Worm (Caenorhabditis elegans): Measurements from ENCODE around the gene rml-1.

rml-1 gene

DNA sequence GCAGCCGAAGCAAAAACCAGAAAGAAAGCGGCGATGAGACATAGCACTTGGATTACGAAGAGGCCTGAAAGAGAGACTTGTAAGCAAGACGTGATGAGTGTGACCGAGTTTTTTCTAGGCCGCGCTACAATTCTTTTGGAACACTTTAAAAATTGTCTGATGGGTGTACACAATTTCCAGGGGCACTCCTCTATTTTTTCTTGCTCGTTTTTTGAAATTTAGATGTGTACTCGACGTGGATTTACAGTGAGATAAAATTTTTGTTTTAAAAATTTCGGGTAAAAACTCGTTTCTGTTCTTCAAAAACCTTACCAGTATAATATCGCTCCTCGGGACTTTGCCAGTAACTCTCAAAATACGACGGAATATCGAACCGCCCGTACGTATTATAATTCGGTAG, 38.1 kb downstream of the rml-1 start:
- TF ChIP-seq efl-1 (optimal IDR thresholded peaks at IDR 0.05) = no peak
- TF ChIP-seq efl-1 (GFP tag; optimal IDR thresholded peaks at IDR 0.05 in 1 of 2) = peak in 1 of 2 experiments; percentile 14
- no peak for TF ChIP-seq mdl-1 (tag; optimal IDR thresholded peaks at IDR 0.05)

DNA sequence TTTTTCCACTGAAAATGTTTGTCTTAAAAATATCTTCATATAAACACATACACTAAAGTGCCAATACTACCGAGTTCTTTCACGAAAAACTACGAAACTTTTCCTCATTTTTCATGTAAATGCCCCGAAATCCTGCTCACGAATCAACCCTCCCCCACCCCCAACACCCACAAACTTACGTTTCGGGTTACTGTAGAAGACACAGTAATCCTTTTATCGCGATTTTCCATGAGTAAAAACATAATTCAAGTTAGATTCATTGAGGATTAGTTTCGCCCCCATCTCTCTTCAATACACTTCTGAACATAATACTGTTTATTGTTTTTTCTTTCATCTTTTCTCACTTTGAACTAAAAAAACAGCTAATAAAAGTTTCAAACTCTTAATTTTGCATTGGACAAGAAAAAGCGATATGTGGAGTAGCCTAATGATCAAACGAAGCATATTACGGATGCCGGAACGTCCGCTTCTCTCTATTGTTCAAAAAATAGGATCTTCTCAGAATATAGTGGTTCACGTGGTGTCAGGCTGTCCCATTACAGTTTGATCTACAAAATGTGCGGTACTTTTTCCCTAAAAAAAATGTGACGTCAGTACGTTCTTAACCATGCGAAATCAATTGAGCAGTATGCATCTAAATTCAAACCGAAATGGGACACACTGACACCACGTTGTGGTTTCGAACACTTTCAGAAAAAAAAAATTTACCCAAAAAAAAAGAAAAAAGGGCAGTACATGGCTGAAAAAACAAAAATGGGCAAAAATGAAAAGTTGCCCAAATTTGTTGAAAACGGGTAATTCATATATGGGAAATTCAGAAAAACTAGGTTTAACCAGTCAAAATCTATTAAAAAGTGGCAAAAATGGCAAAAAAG, 43.6 kb downstream of the rml-1 start:
- TF ChIP-seq C04F5.9 (tag; optimal IDR thresholded peaks at IDR 0.05) (no peak), mdl-1 (tag; optimal IDR thresholded peaks at IDR 0.05) (no peak), nhr-19 (GFP tag; conservative IDR thresholded peaks at IDR 0.05) (0 out of 2 replicates have a peak, but pooled peaks have one; percentile 15), nhr-71 (tag; optimal IDR thresholded peaks at IDR 0.05) (peak; percentile 17), mab-9 (GFP tag; IDR thresholded peaks at IDR 0.05) (peak; percentile 6; the same call in 1 of the 2 replicates), nhr-90 (tag; optimal IDR thresholded peaks at IDR 0.05; ENCODE audit: poor library complexity) (peak; percentile 4), fos-1 (tag; optimal IDR thresholded peaks at IDR 0.05) (no peak), nhr-85 (tag) (peak; percentile 29), fkh-8 (tag; optimal IDR thresholded peaks at IDR 0.05) (peak; percentile 4), efl-1 (optimal IDR thresholded peaks at IDR 0.05) (no peak), efl-1 (GFP tag; optimal IDR thresholded peaks at IDR 0.05 in 1 of 2) (peak in 1 of 2 experiments; percentile 84), lir-3 (tag; optimal IDR thresholded peaks at IDR 0.05; ENCODE audit: poor library complexity) (no peak)

DNA sequence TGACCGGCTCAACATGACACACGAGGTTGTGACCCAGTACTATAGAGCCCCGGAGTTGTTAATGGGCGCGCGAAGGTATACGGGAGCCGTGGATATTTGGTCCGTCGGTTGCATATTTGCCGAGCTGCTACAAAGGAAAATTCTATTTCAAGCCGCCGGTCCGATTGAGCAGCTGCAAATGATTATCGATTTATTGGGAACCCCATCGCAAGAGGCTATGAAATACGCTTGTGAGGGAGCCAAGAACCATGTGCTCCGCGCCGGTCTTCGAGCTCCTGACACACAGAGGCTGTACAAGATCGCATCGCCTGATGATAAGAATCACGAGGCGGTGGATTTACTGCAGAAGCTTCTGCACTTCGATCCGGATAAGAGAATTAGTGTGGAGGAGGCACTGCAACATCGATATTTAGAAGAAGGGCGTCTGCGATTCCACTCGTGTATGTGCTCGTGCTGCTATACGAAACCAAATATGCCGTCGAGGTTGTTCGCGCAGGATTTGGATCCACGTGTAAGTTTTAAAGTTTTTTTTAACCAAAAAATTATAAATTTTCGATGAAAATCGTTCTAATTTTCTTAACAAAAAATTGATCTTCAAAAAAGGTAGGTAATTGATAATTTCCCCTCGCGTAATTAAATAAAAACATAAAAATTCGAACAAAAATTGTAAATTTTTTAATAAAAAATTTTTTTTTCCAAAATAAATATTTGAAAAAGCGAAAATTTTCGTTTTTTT, 45.3 kb downstream of the rml-1 start:
- TF ChIP-seq unc-62 (GFP tag; optimal IDR thresholded peaks at IDR 0.05) = no peak
- no peak for TF ChIP-seq efl-1 (optimal IDR thresholded peaks at IDR 0.05)
- TF ChIP-seq efl-1 (GFP tag; optimal IDR thresholded peaks at IDR 0.05 in 1 of 2) = peak in 1 of 2 experiments; percentile 83
- TF ChIP-seq lin-15B (tag; optimal IDR thresholded peaks at IDR 0.05) = no peak
- TF ChIP-seq nhr-85 (tag) = peak; percentile 50
- TF ChIP-seq fkh-4 (tag; optimal IDR thresholded peaks at IDR 0.05; ENCODE audit: borderline replicate concordance) = peak; percentile 46
- peak; percentile 87 for TF ChIP-seq dsc-1 (tag; optimal IDR thresholded peaks at IDR 0.05)

DNA sequence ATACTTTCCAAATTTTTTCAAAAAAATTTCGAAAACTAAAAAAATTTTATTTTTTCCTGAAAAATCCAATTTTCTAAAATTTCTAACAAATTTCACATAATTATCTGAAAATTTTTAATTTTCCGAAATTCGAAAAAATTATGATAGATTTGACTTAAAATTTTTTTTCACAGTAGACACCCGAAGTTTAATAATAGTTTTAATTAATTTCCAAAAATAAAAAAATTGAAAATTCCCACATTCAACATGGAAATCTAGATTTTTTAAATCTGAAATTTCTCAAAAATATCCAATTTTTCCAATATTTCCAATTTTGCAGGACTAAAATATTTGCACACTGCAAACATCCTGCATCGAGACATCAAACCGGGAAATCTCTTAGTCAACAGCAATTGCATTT, 45.9 kb downstream of the rml-1 start:
- TF ChIP-seq efl-1 (optimal IDR thresholded peaks at IDR 0.05) (no peak), efl-1 (GFP tag; optimal IDR thresholded peaks at IDR 0.05 in 1 of 2) (peak in 1 of 2 experiments; percentile 6), pag-3 (tag; optimal IDR thresholded peaks at IDR 0.05; ENCODE audit: borderline replicate concordance, insufficient read depth) (no peak)

DNA sequence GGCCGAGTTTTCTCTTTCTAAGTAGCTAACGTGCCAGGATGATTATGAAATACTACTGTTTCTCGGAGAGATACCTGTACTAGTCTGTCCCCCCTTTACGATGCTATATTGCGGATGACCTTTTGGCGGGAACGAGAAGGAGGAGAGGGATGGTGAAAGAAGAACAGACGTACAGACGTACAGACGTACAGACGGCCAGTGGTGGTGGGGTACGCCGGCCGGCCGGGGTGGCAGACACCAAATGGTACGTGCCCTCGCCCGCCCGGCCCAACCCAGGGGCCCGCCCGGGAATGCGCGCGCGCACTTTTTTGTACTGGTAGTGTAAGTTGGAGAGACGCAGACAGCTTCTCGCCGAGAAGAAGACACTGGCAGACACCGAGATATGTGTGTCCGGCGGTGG, 46.8 kb downstream of the rml-1 start:
- TF ChIP-seq grh-1 (GFP tag; IDR thresholded peaks at IDR 0.05) (0 out of 2 replicates have a peak, but pooled peaks have one; percentile 37), hlh-4 (tag; optimal IDR thresholded peaks at IDR 0.05) (no peak), lin-14 (GFP tag; optimal IDR thresholded peaks at IDR 0.05) (peak; percentile 48), blmp-1 (tag; optimal IDR thresholded peaks at IDR 0.05) (peak; percentile 70), ceh-8 (GFP tag; optimal IDR thresholded peaks at IDR 0.05) (peak; percentile 18), lin-13 (GFP tag; optimal IDR thresholded peaks at IDR 0.05) (no peak), nhr-85 (tag) (peak; percentile 71), nhr-90 (tag; optimal IDR thresholded peaks at IDR 0.05; ENCODE audit: poor library complexity) (peak; percentile 7)

DNA sequence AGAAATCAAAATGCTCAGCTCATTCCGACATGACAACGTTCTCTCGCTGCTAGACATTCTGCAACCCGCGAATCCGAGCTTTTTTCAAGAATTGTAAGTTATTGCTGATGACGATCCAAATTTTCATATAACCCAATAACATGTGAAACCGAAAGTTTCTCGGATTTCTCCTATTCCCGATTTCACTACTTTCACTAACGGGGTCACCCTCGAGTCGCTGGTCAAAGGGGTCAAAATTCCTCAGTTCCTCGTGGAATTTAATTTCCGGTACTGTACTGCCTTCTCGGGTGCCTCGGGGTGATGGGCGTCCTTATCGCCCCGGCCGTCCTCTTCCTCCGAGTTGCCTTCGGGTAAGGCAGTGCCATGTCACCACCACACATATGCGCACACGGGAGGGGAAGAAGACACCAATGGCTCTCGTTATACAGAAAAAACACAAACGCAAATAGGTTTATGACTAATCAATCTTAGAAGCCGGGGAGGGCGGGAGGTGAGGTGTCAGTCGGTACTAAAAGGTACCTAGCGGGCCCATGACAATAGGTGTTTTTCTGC, 47.6 kb downstream of the rml-1 start:
- TF ChIP-seq blmp-1 (tag; optimal IDR thresholded peaks at IDR 0.05) = peak; percentile 99
- TF ChIP-seq nhr-85 (tag) = no peak

DNA sequence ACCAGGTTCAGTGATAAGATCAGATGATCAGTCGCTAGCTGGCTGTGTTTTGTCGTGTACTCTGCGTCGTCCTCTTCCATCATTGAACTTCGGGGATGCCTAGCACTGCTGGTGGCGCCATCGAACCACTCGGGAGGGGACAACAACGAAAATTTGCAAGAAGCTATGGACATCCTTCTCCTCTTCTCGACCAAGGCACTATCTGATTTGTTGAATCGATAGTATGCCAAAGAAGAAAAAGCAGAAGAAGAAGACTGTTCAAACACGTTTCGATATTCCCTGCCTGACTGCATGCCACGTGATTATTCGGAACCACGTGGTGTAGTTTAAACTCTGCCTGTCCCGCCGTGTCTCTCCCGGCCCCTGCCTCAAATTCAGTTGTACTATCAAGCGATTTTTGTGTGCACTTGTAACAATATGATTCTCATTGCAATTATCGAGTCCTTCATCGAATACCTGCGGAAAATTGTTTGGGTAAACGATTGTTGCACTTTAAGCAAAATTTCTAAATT, 48.6 kb downstream of the rml-1 start:
- TF ChIP-seq nhr-237 (tag; optimal IDR thresholded peaks at IDR 0.05) (no peak), dsc-1 (tag; optimal IDR thresholded peaks at IDR 0.05) (no peak), mdl-1 (tag; optimal IDR thresholded peaks at IDR 0.05) (peak in 1 of 2 experiments; percentile 60), aly-2 (tag; optimal IDR thresholded peaks at IDR 0.05) (no peak), hlh-4 (tag; optimal IDR thresholded peaks at IDR 0.05) (no peak), swsn-7 (tag; optimal IDR thresholded peaks at IDR 0.05) (peak; percentile 10), nhr-47 (tag; optimal IDR thresholded peaks at IDR 0.05) (peak; percentile 39), efl-3 (GFP tag; optimal IDR thresholded peaks at IDR 0.05) (no peak), mef-2 (tag; optimal IDR thresholded peaks at IDR 0.05) (no peak), lsy-2 (tag; optimal IDR thresholded peaks at IDR 0.05) (peak in 1 of 2 experiments; percentile 32), jun-1 (tag; optimal IDR thresholded peaks at IDR 0.05) (no peak), nhr-71 (tag; optimal IDR thresholded peaks at IDR 0.05) (peak; percentile 85), blmp-1 (tag; optimal IDR thresholded peaks at IDR 0.05) (no peak), aha-1 (tag; optimal IDR thresholded peaks at IDR 0.05) (peak; percentile 5), nhr-28 (tag; optimal IDR thresholded peaks at IDR 0.05) (no peak), ceh-8 (GFP tag; optimal IDR thresholded peaks at IDR 0.05) (no peak), tbx-2 (tag; optimal IDR thresholded peaks at IDR 0.05) (peak; percentile 61)
